Worm (Caenorhabditis elegans) whole organism, midembryonic: ENCODE data around the gene mrpl-50.

Experiments used
- T22C8.4 ChIP-seq: fragments of 200-800 bp; sonication (Bioruptor generic); IDR thresholded peaks from 2 replicates; pipeline ENCODE4 v1.3.6; 2022; ENCODE audit warnings: missing genetic modification characterization, missing compliant biosample characterization
- cog-1 ChIP-seq: sonication (generic microtip); optimal IDR thresholded peaks from 2 replicates; lab custom pipeline; 2016; ENCODE audit warnings: missing genetic modification characterization, missing compliant biosample characterization
- klf-2 ChIP-seq: fragments of 200-800 bp; sonication (Bioruptor generic); conservative IDR thresholded peaks from 2 replicates; pipeline ENCODE4 v1.3.6; 2022; ENCODE audit warnings: missing genetic modification reagents, missing genetic modification characterization, missing compliant biosample characterization
- ref-1 ChIP-seq: fragments of 200-800 bp; sonication (Bioruptor generic); conservative IDR thresholded peaks from 2 replicates; pipeline ENCODE4 v1.3.6; 2022; ENCODE audit warnings: missing genetic modification reagents, missing genetic modification characterization, missing compliant biosample characterization
- ztf-23 ChIP-seq: fragments of 200-800 bp; sonication (Bioruptor generic); IDR thresholded peaks from 2 replicates; pipeline ENCODE4 v1.3.6; 2022; ENCODE audit warnings: missing genetic modification reagents, missing genetic modification characterization, missing compliant biosample characterization
- ztf-29 ChIP-seq: fragments of 200-800 bp; sonication (Bioruptor generic); IDR thresholded peaks from 2 replicates; pipeline ENCODE4 v1.3.6; 2022; ENCODE audit warnings: missing genetic modification reagents, missing genetic modification characterization, missing compliant biosample characterization

ce11 chrII:8891606-8892005, 38.0 kb upstream of the mrpl-50 start:
- TF ChIP-seq cog-1 = no peak
- no peak for TF ChIP-seq ztf-29 (GFP tag; lab: Robert Waterston, UW)
- no peak for TF ChIP-seq T22C8.4 (GFP tag; lab: Robert Waterston, UW)
- no peak for TF ChIP-seq ref-1 (GFP tag; lab: Robert Waterston, UW)
- TF ChIP-seq klf-2 = no peak
- TF ChIP-seq ztf-23 (GFP tag; lab: Robert Waterston, UW) = no peak
